Worm (Caenorhabditis elegans) whole organism, L1 larva: ENCODE data around the gene daf-38.

Experiments used
- C16A3.4 ChIP-seq: fragments of 150-350 bp; optimal IDR thresholded peaks from 2 replicates; lab custom pipeline; 2014; ENCODE audit warnings: missing biosample characterization, missing genetic modification characterization
- ama-1 ChIP-seq: fragments of 150-350 bp; optimal IDR thresholded peaks from 2 replicates; lab custom pipeline; 2014
- ces-1 ChIP-seq: fragments of 150-350 bp; optimal IDR thresholded peaks from 2 replicates; lab custom pipeline; 2014; ENCODE audit warnings: missing biosample characterization, missing genetic modification reagents, missing genetic modification characterization
- grh-1 ChIP-seq: fragments of 200-800 bp; sonication (Bioruptor generic); IDR thresholded peaks from 2 replicates; pipeline ENCODE4 v1.3.6; 2022; ENCODE audit warnings: missing genetic modification reagents, missing genetic modification characterization, missing compliant biosample characterization
- nhr-28 ChIP-seq: fragments of 150-350 bp; optimal IDR thresholded peaks from 2 replicates; lab custom pipeline; 2014; ENCODE audit warnings: missing biosample characterization, missing genetic modification characterization
- pqm-1 ChIP-seq: sonication (generic microtip); optimal IDR thresholded peaks from 3 replicates; lab custom pipeline; 2017; ENCODE audit warnings: missing biosample characterization, missing genetic modification characterization
- snpc-4 ChIP-seq: fragments of 150-350 bp; optimal IDR thresholded peaks from 2 replicates; lab custom pipeline; 2014; ENCODE audit warnings: missing biosample characterization, missing genetic modification characterization
- ztf-4 ChIP-seq: fragments of 150-350 bp; optimal IDR thresholded peaks from 2 replicates; lab custom pipeline; 2014; ENCODE audit warnings: missing biosample characterization, missing genetic modification characterization

ce11 chrIV:15853820-15854426 is 34.1 kb downstream of the daf-38 start:
- TF ChIP-seq nhr-28 (no peak), ces-1 (no peak), ama-1 (lab: Kevin White, UChicago) (no peak), grh-1 (GFP tag; lab: Robert Waterston, UW) (no peak), ztf-4 (no peak), snpc-4 (tag; lab: Kevin White, UChicago) (no peak), C16A3.4 (tag; lab: Kevin White, UChicago) (no peak), pqm-1 (tag; lab: Kevin White, UChicago) (no peak)
